Fruit fly (Drosophila melanogaster): ENCODE measurements around the gene CG43760.

The CG43760 gene

DNA sequence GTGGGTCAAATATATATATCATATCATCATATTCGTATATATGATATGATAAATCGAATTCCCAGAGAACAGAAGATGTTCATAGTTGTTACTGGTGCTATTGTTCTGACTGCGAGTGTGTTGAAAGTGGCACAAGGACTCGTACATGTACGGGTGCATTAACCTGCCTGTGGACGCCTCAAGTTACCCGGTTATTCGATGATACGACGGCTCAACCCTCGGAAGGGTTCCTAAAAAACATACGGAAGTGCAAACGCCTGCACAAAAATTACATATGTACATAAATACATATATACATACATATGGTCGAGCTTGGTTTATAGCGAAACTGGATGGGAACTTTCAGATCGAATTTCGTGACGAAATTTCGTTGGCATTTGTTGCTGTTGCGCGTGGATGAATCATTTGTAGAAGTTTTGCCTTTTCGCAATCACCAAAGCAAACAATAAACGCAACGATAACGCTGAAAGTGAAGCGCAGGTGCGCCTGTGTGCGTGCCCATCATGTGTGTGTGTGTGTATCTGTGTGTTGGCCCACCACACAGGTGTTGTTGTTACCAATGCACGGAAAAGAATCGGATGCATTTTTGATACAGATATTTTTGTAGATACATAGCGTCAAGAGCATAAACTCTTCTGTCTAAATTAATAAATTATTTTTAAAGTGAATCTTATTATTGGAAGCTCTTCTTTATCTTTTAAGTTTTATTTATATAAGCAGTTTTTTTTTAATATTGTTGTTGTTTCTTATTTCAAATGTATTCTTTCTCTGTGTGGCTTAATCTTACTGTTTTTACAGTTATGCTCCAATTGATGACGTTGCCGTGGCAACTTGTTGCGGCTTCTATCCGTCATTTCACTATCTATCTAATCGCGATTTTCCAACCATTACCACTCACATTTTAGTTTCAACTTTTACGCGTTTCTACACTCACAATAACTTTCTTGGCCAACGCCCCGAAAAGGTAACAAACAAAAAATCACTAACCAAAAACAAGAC, 14.9 kb downstream of the CG43760 start (continued):
- peak; percentile 86 for TF ChIP-seq Blimp-1 (GFP tag; optimal IDR thresholded peaks at IDR 0.05)
- TF ChIP-seq Smox (GFP tag; optimal IDR thresholded peaks at IDR 0.05), result peak; percentile 82
- TF ChIP-seq CG9139 (GFP tag; optimal IDR thresholded peaks at IDR 0.05), result no peak
- peak; percentile 89 for TF ChIP-seq CG32006 (GFP tag; optimal IDR thresholded peaks at IDR 0.05)
- peak; percentile 88 for TF ChIP-seq acj6 (GFP tag; optimal IDR thresholded peaks at IDR 0.05)
- peak; percentile 78 for TF ChIP-seq Met (GFP tag; optimal IDR thresholded peaks at IDR 0.05)
- TF ChIP-seq CG3919 (GFP tag; optimal IDR thresholded peaks at IDR 0.05), result peak; percentile 82
- peak; percentile 88 for TF ChIP-seq CG6163 (GFP tag; IDR thresholded peaks at IDR 0.05)
- peak; percentile 29 for TF ChIP-seq net (GFP tag; optimal IDR thresholded peaks at IDR 0.05)
- peak; percentile 71 for TF ChIP-seq CG11294 (GFP tag; IDR thresholded peaks at IDR 0.05)
- peak; percentile 74 for TF ChIP-seq Sox14 (GFP tag; optimal IDR thresholded peaks at IDR 0.05)

DNA sequence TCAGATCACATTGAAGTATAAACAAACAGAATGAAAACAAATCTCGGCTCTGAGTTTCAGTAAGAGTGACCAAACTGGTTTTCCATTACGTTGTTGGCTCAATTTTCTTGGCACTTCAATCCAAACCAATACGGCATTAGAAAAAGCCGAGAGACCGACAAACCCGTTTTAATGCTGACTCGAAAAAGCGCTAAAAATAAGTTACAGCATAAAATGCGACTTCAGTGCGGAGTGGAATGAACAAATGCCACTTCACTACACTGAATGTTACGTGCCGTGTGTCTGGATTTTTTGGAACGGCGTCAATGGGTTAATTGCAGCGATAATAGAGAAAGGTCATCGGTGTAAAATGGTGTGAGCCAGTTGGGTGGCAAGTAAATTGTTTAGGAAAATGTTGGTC, 16.0 kb downstream of the CG43760 start:
- no peak for TF ChIP-seq Eip75B (GFP tag; optimal IDR thresholded peaks at IDR 0.05)
- peak; percentile 39; the same call in 2 of the 3 replicates for TF ChIP-seq eg (GFP tag; IDR thresholded peaks at IDR 0.05)
- 0 out of 2 replicates have a peak, but pooled peaks have one; percentile 20 for TF ChIP-seq CG15336 (GFP tag; IDR thresholded peaks at IDR 0.05)
- no peak for TF ChIP-seq CG6792 (GFP tag; optimal IDR thresholded peaks at IDR 0.05)
- no peak for TF ChIP-seq esn (GFP tag; optimal IDR thresholded peaks at IDR 0.05)

DNA sequence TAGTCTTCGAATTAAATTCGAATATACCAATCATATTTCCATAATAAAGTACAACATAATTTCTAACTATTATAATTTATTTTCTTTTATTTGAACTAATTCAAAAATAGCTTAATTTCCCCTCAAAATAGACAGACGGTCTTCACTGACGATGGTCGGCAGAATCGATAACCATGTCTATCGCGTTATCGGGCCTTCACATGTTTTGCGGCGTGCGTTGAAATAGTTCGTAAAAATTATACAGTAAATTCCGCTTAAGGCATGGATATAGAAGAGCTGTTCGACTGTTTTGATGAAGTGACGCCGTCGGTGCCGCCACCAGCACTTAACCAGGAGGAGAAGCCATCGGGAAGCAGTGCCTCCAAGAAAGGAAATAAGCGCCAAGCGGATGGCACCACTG, 24.6 kb downstream of the CG43760 start, which contains the start of gene Mtr4:
Gene Mtr4 (plus strand): TSS at position 168 of the 400 bp plus-strand sequence.
- TF ChIP-seq fd59A (GFP tag; optimal IDR thresholded peaks at IDR 0.05) (no peak), CG11762 (GFP tag; optimal IDR thresholded peaks at IDR 0.05; ENCODE audit: insufficient read depth) (no peak), pdm3 (GFP tag; optimal IDR thresholded peaks at IDR 0.05) (no peak), salr (GFP tag; optimal IDR thresholded peaks at IDR 0.05) (no peak), CG16779 (tag; optimal IDR thresholded peaks at IDR 0.05) (no peak), Ets21C (GFP tag; optimal IDR thresholded peaks at IDR 0.05) (no peak), dac (GFP tag; optimal IDR thresholded peaks at IDR 0.05) (no peak)

DNA sequence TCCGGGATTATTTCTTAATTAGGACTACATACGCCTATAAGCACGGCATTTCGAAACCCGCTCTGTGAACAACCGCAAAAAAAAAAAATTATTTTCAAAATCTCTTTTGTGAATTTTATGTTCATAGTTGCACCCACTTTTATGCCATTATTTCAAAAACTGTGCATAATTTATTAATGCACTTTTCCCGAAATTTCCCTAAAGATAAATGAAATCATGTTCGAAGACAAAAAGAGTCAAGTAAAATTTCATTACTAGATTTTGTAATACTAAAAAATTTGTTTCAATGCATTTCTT, 25.4 kb downstream of the CG43760 start:
- TF ChIP-seq CG11762 (GFP tag; optimal IDR thresholded peaks at IDR 0.05; ENCODE audit: insufficient read depth) (no peak), CG6792 (GFP tag; optimal IDR thresholded peaks at IDR 0.05) (peak; percentile 9), net (GFP tag; optimal IDR thresholded peaks at IDR 0.05) (no peak)

DNA sequence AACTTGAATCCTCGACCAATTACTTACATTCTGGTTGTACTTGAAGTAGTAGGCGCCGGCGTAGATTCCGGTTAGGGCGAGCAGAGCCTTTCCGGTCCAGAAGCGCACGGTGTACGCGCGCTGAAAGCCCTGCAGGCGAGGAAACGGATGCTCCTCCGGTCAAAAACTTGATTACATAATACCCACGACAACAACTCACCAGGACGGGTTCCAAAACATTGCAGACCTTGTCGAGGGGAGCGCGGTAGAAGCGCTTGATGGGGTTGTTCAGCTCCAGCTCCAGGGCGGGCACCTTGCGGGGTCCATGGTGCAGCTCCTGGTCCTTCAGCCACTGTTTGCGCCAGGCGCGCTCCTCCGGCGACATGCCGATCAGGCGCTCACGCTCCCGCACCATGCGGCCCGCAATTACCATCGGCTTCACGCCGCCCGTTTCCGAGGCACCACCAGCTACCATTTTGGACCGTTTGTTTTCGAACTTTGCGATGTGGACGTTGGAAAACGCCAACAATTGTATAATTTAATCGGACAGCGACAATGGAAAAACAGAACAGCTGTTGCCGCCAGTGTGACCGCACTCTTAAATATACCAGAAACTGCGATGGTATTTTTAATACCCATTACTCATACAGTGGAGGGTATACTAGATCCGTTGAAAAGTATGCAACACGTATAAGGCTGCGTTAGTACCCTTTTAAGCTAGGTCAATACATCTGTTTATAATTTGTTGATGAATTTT, 26.0 kb downstream of the CG43760 start, which contains the start of gene ND-B17:
Gene ND-B17 (minus strand): TSS at position 556 of the 736 bp plus-strand sequence.
- TF ChIP-seq Ets96B (tag; optimal IDR thresholded peaks at IDR 0.05) (no peak), Hr39 (GFP tag; optimal IDR thresholded peaks at IDR 0.05) (no peak), fkh (GFP tag; optimal IDR thresholded peaks at IDR 0.05) (no peak), Sox102F (GFP tag; optimal IDR thresholded peaks at IDR 0.05) (no peak), vri (GFP tag; optimal IDR thresholded peaks at IDR 0.05) (peak; percentile 59), CG8632 (GFP tag; optimal IDR thresholded peaks at IDR 0.05) (no peak), Smox (GFP tag; optimal IDR thresholded peaks at IDR 0.05) (no peak), dac (GFP tag; optimal IDR thresholded peaks at IDR 0.05) (no peak), Eip75B (GFP tag; optimal IDR thresholded peaks at IDR 0.05) (no peak), acj6 (GFP tag; optimal IDR thresholded peaks at IDR 0.05) (no peak), CG10631 (GFP tag; optimal IDR thresholded peaks at IDR 0.05) (no peak), Gug (GFP tag; IDR thresholded peaks at IDR 0.05) (no peak), CG11902 (GFP tag; optimal IDR thresholded peaks at IDR 0.05) (no peak), CG4318 (GFP tag; optimal IDR thresholded peaks at IDR 0.05) (no peak), CG6163 (GFP tag; IDR thresholded peaks at IDR 0.05) (no peak), net (GFP tag; optimal IDR thresholded peaks at IDR 0.05) (no peak), Blimp-1 (GFP tag; optimal IDR thresholded peaks at IDR 0.05) (no peak), salr (GFP tag; optimal IDR thresholded peaks at IDR 0.05) (no peak), CG11762 (GFP tag; optimal IDR thresholded peaks at IDR 0.05; ENCODE audit: insufficient read depth) (no peak), topi (GFP tag; optimal IDR thresholded peaks at IDR 0.05) (no peak), CG16779 (tag; optimal IDR thresholded peaks at IDR 0.05) (no peak), eg (GFP tag; IDR thresholded peaks at IDR 0.05) (no peak), spab (GFP tag; optimal IDR thresholded peaks at IDR 0.05) (no peak), Eip93F (GFP tag; optimal IDR thresholded peaks at IDR 0.05) (no peak), svp (GFP tag) (no peak), CG31627 (GFP tag; optimal IDR thresholded peaks at IDR 0.05) (peak; percentile 54), Sox15 (GFP tag; optimal IDR thresholded peaks at IDR 0.05) (no peak)

Measured in whole organism, prepupa.